Worm (Caenorhabditis elegans) whole organism, L1 larva: Measurements from ENCODE around the gene ulp-3.

Experiments
- C34B4.2 ChIP-seq: sonication (generic microtip); optimal IDR thresholded peaks from 2 replicates; lab custom pipeline; 2017; ENCODE audit warnings: mild to moderate bottlenecking, missing genetic modification characterization, missing compliant biosample characterization
- blmp-1 ChIP-seq: fragments of 150-350 bp; optimal IDR thresholded peaks from 2 replicates; lab custom pipeline; 2014; ENCODE audit warnings: missing biosample characterization, missing genetic modification characterization
- ceh-63 ChIP-seq: fragments of 200-800 bp; sonication (Bioruptor generic); optimal IDR thresholded peaks from 2 replicates; lab custom pipeline; 2018; ENCODE audit warnings: mild to moderate bottlenecking, missing genetic modification characterization, missing compliant biosample characterization
- ceh-82 ChIP-seq, 3 experiments: fragments of 150-350 bp in 1 of 3; sonication (generic microtip) in 2 of 3; optimal IDR thresholded peaks; 2 replicates each; lab custom pipeline; 2014 to 2017; ENCODE audit warnings: missing biosample characterization in 3 of 3, missing genetic modification characterization in 3 of 3
- ceh-88 ChIP-seq: fragments of 200-800 bp; sonication (Bioruptor generic); IDR thresholded peaks from 2 replicates; pipeline ENCODE4 v1.3.6; 2022; ENCODE audit warnings: missing genetic modification characterization, missing compliant biosample characterization
- dpl-1 ChIP-seq, 3 experiments: fragments of 150-350 bp in 2 of 3; sonication (generic microtip) in 1 of 3; optimal IDR thresholded peaks; 2 replicates each; lab custom pipeline; 2014 to 2017; ENCODE audit warnings: missing biosample characterization in 3 of 3, missing genetic modification characterization in 3 of 3, missing genetic modification reagents in 3 of 3
- dsc-1 ChIP-seq: sonication (generic microtip); optimal IDR thresholded peaks from 2 replicates; lab custom pipeline; 2016; ENCODE audit warnings: mild to moderate bottlenecking, missing genetic modification characterization, missing compliant biosample characterization
- efl-1 ChIP-seq, 4 experiments: fragments of 150-350 bp; optimal IDR thresholded peaks in 3 of 4; peaks in 1 of 4; 1 replicate in 1 of 4; 2 replicates in 3 of 4; lab custom pipeline; 2014; ENCODE audit warnings: missing biosample characterization in 2 of 4, missing genetic modification characterization in 2 of 4, missing genetic modification reagents in 2 of 4
- egl-13 ChIP-seq: sonication (generic microtip); optimal IDR thresholded peaks from 2 replicates; lab custom pipeline; 2016; ENCODE audit warnings: missing genotype, missing genetic modification reagents, missing genetic modification characterization, missing compliant biosample characterization
- egl-27 ChIP-seq, 2 experiments: fragments of 150-350 bp in 1 of 2; sonication (generic microtip); optimal IDR thresholded peaks; 3 replicates each; lab custom pipeline; 2017 to 2018; ENCODE audit warnings: missing biosample characterization in 2 of 2, missing genetic modification characterization in 2 of 2, missing genetic modification reagents in 2 of 2
- elt-3 ChIP-seq, 6 experiments: fragments of 150-350 bp in 1 of 6; sonication (generic microtip); optimal IDR thresholded peaks; 2 replicates each; lab custom pipeline; 2017 to 2018; ENCODE audit warnings: missing biosample characterization in 6 of 6, missing genetic modification characterization in 6 of 6, inconsistent platforms in 1 of 6
- fkh-8 ChIP-seq: sonication (generic microtip); optimal IDR thresholded peaks from 2 replicates; lab custom pipeline; 2016; ENCODE audit warnings: mild to moderate bottlenecking, missing genetic modification characterization, missing compliant biosample characterization
- hlh-17 ChIP-seq: fragments of 200-800 bp; sonication (Bioruptor generic); optimal IDR thresholded peaks from 2 replicates; lab custom pipeline; 2018; ENCODE audit warnings: missing genetic modification characterization, mild to moderate bottlenecking, missing compliant biosample characterization, moderate library complexity, borderline replicate concordance
- lin-15B ChIP-seq: fragments of 150-350 bp; sonication (generic microtip); optimal IDR thresholded peaks from 3 replicates; lab custom pipeline; 2014; ENCODE audit warnings: missing biosample characterization, missing genetic modification characterization
- lin-35 ChIP-seq, 2 experiments: fragments of 150-350 bp; optimal IDR thresholded peaks; 2 replicates each; lab custom pipeline; 2014; ENCODE audit warnings: missing biosample characterization in 2 of 2, missing genetic modification characterization in 2 of 2, missing genetic modification reagents in 2 of 2
- lin-39 ChIP-seq: fragments of 150-350 bp; optimal IDR thresholded peaks from 2 replicates; lab custom pipeline; 2014; ENCODE audit warnings: missing biosample characterization, missing genetic modification reagents, missing genetic modification characterization
- lir-3 ChIP-seq: sonication (generic microtip); optimal IDR thresholded peaks from 2 replicates; lab custom pipeline; 2016; ENCODE audit warnings: mild to moderate bottlenecking, missing genetic modification characterization, moderate library complexity, missing compliant biosample characterization; ENCODE audit not compliant: poor library complexity
- lsy-2 ChIP-seq, 2 experiments: fragments of 150-350 bp; optimal IDR thresholded peaks; 2 replicates each; lab custom pipeline; 2014; ENCODE audit warnings: missing biosample characterization in 2 of 2, missing genetic modification characterization in 2 of 2
- mdl-1 ChIP-seq, 2 experiments: fragments of 150-350 bp; optimal IDR thresholded peaks; 2 replicates each; lab custom pipeline; 2014 to 2017; ENCODE audit warnings: missing biosample characterization in 2 of 2, missing genetic modification characterization in 2 of 2, inconsistent platforms in 1 of 2
- mef-2 ChIP-seq: fragments of 150-350 bp; optimal IDR thresholded peaks from 2 replicates; lab custom pipeline; 2014; ENCODE audit warnings: missing biosample characterization, missing genetic modification characterization
- nhr-28 ChIP-seq: fragments of 150-350 bp; optimal IDR thresholded peaks from 2 replicates; lab custom pipeline; 2014; ENCODE audit warnings: missing biosample characterization, missing genetic modification characterization
- nhr-47 ChIP-seq: sonication (generic microtip); optimal IDR thresholded peaks from 2 replicates; lab custom pipeline; 2016; ENCODE audit warnings: mild to moderate bottlenecking, missing genetic modification characterization, moderate library complexity, missing compliant biosample characterization
- nhr-71 ChIP-seq: sonication (generic microtip); optimal IDR thresholded peaks from 2 replicates; lab custom pipeline; 2016; ENCODE audit warnings: mild to moderate bottlenecking, missing genetic modification characterization, moderate library complexity, missing compliant biosample characterization
- nhr-76 ChIP-seq: sonication (generic microtip); optimal IDR thresholded peaks from 2 replicates; lab custom pipeline; 2017; ENCODE audit warnings: missing biosample characterization, missing genetic modification characterization
- nhr-77 ChIP-seq: fragments of 150-350 bp; optimal IDR thresholded peaks from 2 replicates; lab custom pipeline; 2014; ENCODE audit warnings: missing biosample characterization, missing genetic modification characterization
- nhr-84 ChIP-seq: sonication (generic microtip); optimal IDR thresholded peaks from 2 replicates; lab custom pipeline; 2017; ENCODE audit warnings: missing biosample characterization, missing genetic modification characterization
- nhr-85 ChIP-seq: sonication (generic microtip); peaks from one replicate; lab custom pipeline; 2016; ENCODE audit warnings: missing genetic modification characterization, inconsistent platforms, missing compliant biosample characterization
- snpc-4 ChIP-seq: fragments of 150-350 bp; optimal IDR thresholded peaks from 2 replicates; lab custom pipeline; 2014; ENCODE audit warnings: missing biosample characterization, missing genetic modification characterization
- snu-23 ChIP-seq: sonication (generic microtip); optimal IDR thresholded peaks from 2 replicates; lab custom pipeline; 2016; ENCODE audit warnings: missing genetic modification characterization, missing compliant biosample characterization
- sptf-1 ChIP-seq: fragments of 150-350 bp; optimal IDR thresholded peaks from 2 replicates; lab custom pipeline; 2014; ENCODE audit warnings: missing biosample characterization, missing genetic modification characterization
- swsn-7 ChIP-seq: sonication (generic microtip); optimal IDR thresholded peaks from 2 replicates; lab custom pipeline; 2016; ENCODE audit warnings: missing genetic modification characterization, missing compliant biosample characterization
- unc-130 ChIP-seq: fragments of 150-350 bp; optimal IDR thresholded peaks from 2 replicates; lab custom pipeline; 2017; ENCODE audit warnings: missing biosample characterization, missing genetic modification characterization, inconsistent platforms
- unc-86 ChIP-seq: sonication (generic microtip); optimal IDR thresholded peaks from 2 replicates; lab custom pipeline; 2016; ENCODE audit warnings: missing genetic modification characterization, missing compliant biosample characterization
- unc-98 ChIP-seq: fragments of 200-800 bp; sonication (Bioruptor generic); IDR thresholded peaks from 2 replicates; pipeline ENCODE4 v1.3.6; 2022; ENCODE audit warnings: missing genetic modification characterization, missing compliant biosample characterization
- vab-15 ChIP-seq: sonication (generic microtip); optimal IDR thresholded peaks from 2 replicates; lab custom pipeline; 2017; ENCODE audit warnings: missing genotype, mild to moderate bottlenecking, missing genetic modification characterization, missing compliant biosample characterization
- xbp-1 ChIP-seq: sonication (generic microtip); optimal IDR thresholded peaks from 2 replicates; lab custom pipeline; 2016; ENCODE audit warnings: missing genetic modification characterization, missing compliant biosample characterization
- zip-4 ChIP-seq: fragments of 200-800 bp; sonication (Bioruptor generic); optimal IDR thresholded peaks from 2 replicates; lab custom pipeline; 2018; ENCODE audit warnings: mild to moderate bottlenecking, missing genetic modification characterization, moderate library complexity, missing compliant biosample characterization

Gene ulp-3

DNA sequence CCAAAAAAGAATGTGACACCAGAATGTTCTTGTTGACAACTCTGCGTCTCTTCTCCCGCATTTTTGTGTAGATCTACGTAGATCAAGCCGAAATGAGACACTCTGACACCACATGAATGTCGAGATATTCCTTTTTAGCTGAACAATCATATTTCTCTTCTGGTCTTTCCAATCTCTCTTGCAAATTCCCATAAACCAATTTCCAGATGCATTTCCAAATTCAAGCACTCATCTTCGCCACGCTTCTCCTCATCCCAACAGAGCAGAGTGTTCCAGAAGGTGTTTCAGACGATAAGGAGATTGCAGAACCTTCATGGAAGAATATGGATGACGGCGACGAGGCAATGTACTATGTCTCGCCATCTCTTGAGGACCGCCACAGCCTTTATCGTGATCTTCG, 16.3 kb downstream of the ulp-3 start, which contains the start of gene Y76B12C.8:
TSS of gene Y76B12C.8 (plus strand) at position 207 of the 400 bp plus-strand sequence.
- TF ChIP-seq nhr-85 (tag; lab: Kevin White, UChicago): peak; percentile 27
- no peak for TF ChIP-seq lsy-2 (tag; optimal IDR thresholded peaks at IDR 0.05; lab: Kevin White, UChicago)
- no peak for TF ChIP-seq ceh-88

DNA sequence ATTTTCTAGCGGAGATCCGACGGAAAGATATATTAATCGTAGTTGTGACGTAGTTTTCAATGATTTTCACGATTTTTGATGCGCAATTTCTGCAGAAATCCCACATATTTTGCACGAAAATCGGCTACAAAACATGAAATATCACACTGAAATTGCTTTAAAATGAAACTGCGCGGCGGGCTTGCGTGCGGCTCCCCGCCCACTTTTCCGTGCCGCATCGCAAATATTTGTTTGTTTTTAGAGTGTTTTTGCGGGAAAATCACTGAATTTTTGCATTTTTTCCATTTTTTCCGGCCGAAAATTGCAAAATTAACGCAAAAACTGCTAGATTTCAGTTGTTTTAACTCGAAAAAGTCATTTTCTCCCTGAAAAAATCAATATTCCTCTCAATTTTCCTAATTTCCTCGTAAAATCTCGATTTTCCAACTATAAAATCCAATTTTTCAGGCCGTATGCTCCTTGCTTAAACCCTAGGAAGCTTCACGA, 17.6 kb downstream of the ulp-3 start, which contains the start of gene Y76B12C.6:
TSS of gene Y76B12C.6 (plus strand) at position 436 of the 486 bp plus-strand sequence.
- peak; percentile 45 for TF ChIP-seq xbp-1 (tag; lab: Kevin White, UChicago)
- peak; percentile 20 to 40 for TF ChIP-seq lin-35 (GFP tag; optimal IDR thresholded peaks at IDR 0.05; lab: Kevin White, UChicago)
- peak; percentile 5 for TF ChIP-seq fkh-8 (tag; lab: Kevin White, UChicago)
- no peak for TF ChIP-seq lir-3 (tag; lab: Kevin White, UChicago)
- no peak for TF ChIP-seq sptf-1 (tag; lab: Kevin White, UChicago)
- no peak for TF ChIP-seq hlh-17
- peak in 1 of 3 experiments; percentile 13 for TF ChIP-seq ceh-82 (tag; optimal IDR thresholded peaks at IDR 0.05; lab: Kevin White, UChicago)
- TF ChIP-seq efl-1 (optimal IDR thresholded peaks at IDR 0.05; lab: Kevin White, UChicago): peak; percentile 25 to 33
- TF ChIP-seq efl-1 (GFP tag; optimal IDR thresholded peaks at IDR 0.05 in 1 of 2; lab: Kevin White, UChicago): peak; percentile 37 to 76
- peak; percentile 42 for TF ChIP-seq snu-23 (GFP tag; lab: Kevin White, UChicago)
- no peak for TF ChIP-seq nhr-85 (tag; lab: Kevin White, UChicago)
- peak; percentile 24 to 46 for TF ChIP-seq lsy-2 (tag; optimal IDR thresholded peaks at IDR 0.05; lab: Kevin White, UChicago)
- no peak for TF ChIP-seq lin-15B (tag; lab: Kevin White, UChicago)
- peak; percentile 47 for TF ChIP-seq unc-130
- peak in 2 of 3 experiments; percentile 36 for TF ChIP-seq dpl-1 (GFP tag; optimal IDR thresholded peaks at IDR 0.05; lab: Kevin White, UChicago)
- TF ChIP-seq mef-2: no peak

DNA sequence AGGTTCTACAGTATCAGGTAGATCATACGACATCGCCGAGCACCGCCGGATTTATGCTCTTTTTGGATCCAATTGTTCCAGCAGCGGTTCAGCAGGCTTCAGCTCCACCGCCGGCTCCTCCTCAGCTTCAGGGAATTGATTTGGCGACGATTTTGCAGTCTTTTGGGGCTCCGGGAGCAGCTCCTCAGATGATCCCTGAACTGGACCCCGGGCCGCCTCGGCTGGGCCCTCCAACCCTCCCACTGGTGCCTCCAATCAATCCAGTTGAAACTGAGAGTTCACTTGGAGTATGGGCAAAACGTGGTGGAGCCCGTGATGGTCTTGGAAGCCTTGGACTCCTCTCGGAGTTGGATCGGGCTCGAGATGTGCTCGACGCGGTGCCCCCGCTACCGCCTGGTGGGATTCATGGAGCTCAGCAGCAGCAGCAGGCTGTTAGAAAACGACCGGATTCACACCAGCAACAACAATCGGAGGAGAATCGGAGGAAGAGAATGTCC, 27.5 kb downstream of the ulp-3 start:
- TF ChIP-seq egl-27 (tag; optimal IDR thresholded peaks at IDR 0.05; lab: Kevin White, UChicago) (no peak), efl-1 (optimal IDR thresholded peaks at IDR 0.05; lab: Kevin White, UChicago) (no peak), efl-1 (GFP tag; optimal IDR thresholded peaks at IDR 0.05 in 1 of 2; lab: Kevin White, UChicago) (peak in 1 of 2 experiments; percentile 49)

DNA sequence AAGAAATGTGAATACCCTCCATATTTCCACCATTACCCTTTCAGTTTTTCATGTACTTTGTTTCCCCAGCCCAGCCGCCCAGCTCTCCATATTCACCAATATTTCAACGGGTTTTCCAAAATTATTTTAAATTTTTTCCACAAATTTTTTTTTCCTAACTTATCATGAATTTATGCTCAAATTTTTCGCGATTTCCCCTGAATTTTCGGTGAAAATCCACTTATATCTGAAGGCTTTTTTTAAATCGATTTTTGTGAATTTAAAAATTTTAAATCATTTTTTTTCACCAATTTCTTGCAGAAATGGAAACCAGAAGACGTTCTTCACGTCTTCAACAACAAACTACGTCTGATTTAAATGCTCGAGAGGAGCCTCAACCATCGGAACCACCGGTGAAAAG, 29.4 kb downstream of the ulp-3 start, which contains the start of gene xpc-1:
TSS of gene xpc-1 (plus strand) at position 301 of the 400 bp plus-strand sequence.
- TF ChIP-seq nhr-28 (tag; lab: Kevin White, UChicago) (no peak), unc-98 (GFP tag; lab: Robert Waterston, UW) (no peak), nhr-84 (no peak), blmp-1 (tag; lab: Kevin White, UChicago) (no peak), nhr-77 (tag; lab: Kevin White, UChicago) (no peak), mdl-1 (tag; optimal IDR thresholded peaks at IDR 0.05; lab: Kevin White, UChicago) (no peak), hlh-17 (no peak), egl-13 (tag; lab: Kevin White, UChicago) (no peak), nhr-76 (tag; lab: Kevin White, UChicago) (no peak), elt-3 (tag; optimal IDR thresholded peaks at IDR 0.05; lab: Kevin White, UChicago) (no peak), vab-15 (tag; lab: Kevin White, UChicago) (no peak)

DNA sequence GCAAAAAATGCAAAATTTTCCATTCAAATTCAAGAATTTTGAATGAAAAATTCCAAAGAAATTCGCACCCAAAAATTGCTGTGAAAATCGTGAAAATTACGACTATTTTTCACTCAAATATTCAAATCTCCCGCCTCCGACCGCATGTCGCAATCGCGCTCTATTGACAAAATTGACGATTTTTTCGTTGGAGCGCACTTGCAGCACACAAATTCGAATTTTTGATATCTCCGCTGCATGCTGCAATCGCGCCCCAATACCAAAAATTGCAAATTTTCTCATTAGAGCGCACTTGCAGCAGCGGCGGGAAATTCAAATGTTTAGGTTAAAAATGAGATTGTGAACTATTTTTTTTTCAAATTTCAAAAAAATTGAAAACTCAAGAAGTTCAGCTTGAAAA, 34.3 kb downstream of the ulp-3 start:
- TF ChIP-seq zip-4 (no peak), dsc-1 (tag; lab: Kevin White, UChicago) (no peak), lin-39 (tag; lab: Kevin White, UChicago) (no peak), ceh-63 (no peak), nhr-47 (tag; lab: Kevin White, UChicago) (no peak), swsn-7 (tag; lab: Kevin White, UChicago) (no peak), unc-86 (tag; lab: Kevin White, UChicago) (no peak), vab-15 (tag; lab: Kevin White, UChicago) (no peak), C34B4.2 (tag; lab: Kevin White, UChicago) (no peak), nhr-71 (tag; lab: Kevin White, UChicago) (no peak), snu-23 (GFP tag; lab: Kevin White, UChicago) (no peak), snpc-4 (tag; lab: Kevin White, UChicago) (no peak), nhr-76 (tag; lab: Kevin White, UChicago) (no peak), egl-13 (tag; lab: Kevin White, UChicago) (no peak), dpl-1 (GFP tag; optimal IDR thresholded peaks at IDR 0.05; lab: Kevin White, UChicago) (no peak), egl-27 (tag; optimal IDR thresholded peaks at IDR 0.05; lab: Kevin White, UChicago) (no peak)
